Fruit fly (Drosophila melanogaster) whole organism, embryonic: ENCODE results near the gene morgue.

Experiments
- Bgb ChIP-seq: fragments of 200-800 bp; sonication (Bioruptor generic); IDR thresholded peaks from 2 replicates; pipeline ENCODE4 v1.3.6; 2022; ENCODE audit warnings: missing biosample characterization, missing genetic modification characterization; ENCODE audit not compliant: partially characterized antibody
- CG11398 ChIP-seq: fragments of 200-800 bp; sonication (Bioruptor generic); optimal IDR thresholded peaks from 2 replicates; lab custom pipeline; 2016; ENCODE audit warnings: missing biosample characterization, missing genetic modification characterization
- CG11504 ChIP-seq: fragments of 200-800 bp; sonication (Bioruptor generic); optimal IDR thresholded peaks from 3 replicates; lab custom pipeline; 2019; ENCODE audit warnings: missing biosample characterization, mild to moderate bottlenecking, missing genetic modification characterization, moderate library complexity
- CG12769 ChIP-seq: fragments of 200-800 bp; sonication (Bioruptor generic); optimal IDR thresholded peaks from 2 replicates; lab custom pipeline; 2019; ENCODE audit warnings: missing biosample characterization, mild to moderate bottlenecking, missing genetic modification characterization, moderate library complexity
- CG13287 ChIP-seq: fragments of 200-800 bp; sonication (Bioruptor generic); IDR thresholded peaks from 2 replicates; pipeline ENCODE4 v1.3.6; 2022; ENCODE audit warnings: missing biosample characterization, missing genetic modification characterization; ENCODE audit not compliant: partially characterized antibody
- CG14710 ChIP-seq: fragments of 200-800 bp; sonication (Bioruptor generic); optimal IDR thresholded peaks from 3 replicates; lab custom pipeline; 2019; ENCODE audit warnings: missing biosample characterization, mild to moderate bottlenecking, missing genetic modification characterization, moderate library complexity
- CG15011 ChIP-seq: fragments of 200-800 bp; sonication (Bioruptor generic); optimal IDR thresholded peaks from 3 replicates; lab custom pipeline; 2018; ENCODE audit warnings: missing biosample characterization, mild to moderate bottlenecking, missing genetic modification characterization
- CG17829 ChIP-seq: fragments of 200-800 bp; optimal IDR thresholded peaks from 2 replicates; lab custom pipeline; 2019; ENCODE audit warnings: missing biosample characterization, mild to moderate bottlenecking, missing genetic modification characterization, moderate library complexity
- CG2875 ChIP-seq: fragments of 200-800 bp; sonication (Bioruptor generic); optimal IDR thresholded peaks from 2 replicates; lab custom pipeline; 2017; ENCODE audit warnings: missing biosample characterization, mild to moderate bottlenecking, missing genetic modification characterization, missing genetic modification reagents
- CG34376 ChIP-seq: fragments of 200-800 bp; sonication (Bioruptor generic); optimal IDR thresholded peaks from 2 replicates; lab custom pipeline; 2018; ENCODE audit warnings: missing biosample characterization, mild to moderate bottlenecking, missing genetic modification characterization
- CG3726 ChIP-seq: fragments of 200-800 bp; sonication (Bioruptor generic); IDR thresholded peaks from 3 replicates; pipeline ENCODE4, ENCODE4 v1.3.6; 2022; ENCODE audit warnings: missing biosample characterization, missing genetic modification characterization
- CG3838 ChIP-seq: fragments of 200-800 bp; sonication (Bioruptor generic); optimal IDR thresholded peaks from 3 replicates; lab custom pipeline; 2016; ENCODE audit warnings: missing biosample characterization, missing genetic modification characterization
- CG4854 ChIP-seq: fragments of 200-800 bp; sonication (Bioruptor generic); optimal IDR thresholded peaks from 2 replicates; lab custom pipeline; 2016; ENCODE audit warnings: missing biosample characterization, missing genetic modification characterization, inconsistent platforms
- CG7745 ChIP-seq: fragments of 200-800 bp; sonication (Bioruptor generic); optimal IDR thresholded peaks from 2 replicates; lab custom pipeline; 2018; ENCODE audit warnings: missing biosample characterization, mild to moderate bottlenecking, missing genetic modification characterization, moderate library complexity
- CG8290 ChIP-seq, 3 experiments: fragments of 200-800 bp; sonication (Bioruptor generic); optimal IDR thresholded peaks; 2 replicates each; lab custom pipeline; 2016 to 2019; ENCODE audit warnings: missing biosample characterization in 3 of 3, missing genetic modification characterization in 3 of 3, mild to moderate bottlenecking in 2 of 3, moderate library complexity in 1 of 3
- CG9727 ChIP-seq: fragments of 200-800 bp; sonication (Bioruptor generic); optimal IDR thresholded peaks from 3 replicates; lab custom pipeline; 2017; ENCODE audit warnings: missing biosample characterization, mild to moderate bottlenecking, missing genetic modification characterization
- CG9817 ChIP-seq: fragments of 200-800 bp; sonication (Bioruptor generic); optimal IDR thresholded peaks from 2 replicates; lab custom pipeline; 2018; ENCODE audit warnings: missing biosample characterization, mild to moderate bottlenecking, missing genetic modification characterization, moderate library complexity
- CG9876 ChIP-seq: fragments of 200-800 bp; sonication (Bioruptor generic); optimal IDR thresholded peaks from 2 replicates; lab custom pipeline; 2016; ENCODE audit warnings: missing biosample characterization, missing genetic modification characterization
- CHES-1-like ChIP-seq: fragments of 200-800 bp; sonication (Bioruptor generic); optimal IDR thresholded peaks from 2 replicates; lab custom pipeline; 2016; ENCODE audit warnings: missing biosample characterization, missing genetic modification characterization
- Doc3 ChIP-seq: fragments of 200-800 bp; sonication (Bioruptor generic); IDR thresholded peaks from 3 replicates; pipeline ENCODE4 v1.3.6; 2022; ENCODE audit warnings: missing biosample characterization, missing genetic modification characterization; ENCODE audit not compliant: partially characterized antibody
- GATAe ChIP-seq: fragments of 200-800 bp; sonication (Bioruptor generic); conservative IDR thresholded peaks from 2 replicates; pipeline ENCODE4 v1.3.6; 2022; ENCODE audit warnings: missing biosample characterization, missing genetic modification characterization
- Gsc ChIP-seq: fragments of 200-800 bp; sonication (Bioruptor generic); IDR thresholded peaks from 2 replicates; pipeline ENCODE4 v1.3.6; 2022; ENCODE audit warnings: missing biosample characterization, missing genetic modification characterization
- Neu2 ChIP-seq: fragments of 200-800 bp; sonication (Bioruptor generic); optimal IDR thresholded peaks from 3 replicates; lab custom pipeline; 2016; ENCODE audit warnings: missing biosample characterization, missing genetic modification characterization, borderline replicate concordance
- Nf-YA ChIP-seq: fragments of 200-800 bp; sonication (Bioruptor generic); IDR thresholded peaks from 2 replicates; pipeline ENCODE4 v1.3.6; 2022; ENCODE audit warnings: missing biosample characterization, missing genetic modification characterization
- Scr ChIP-seq: fragments of 200-800 bp; sonication (Bioruptor generic); IDR thresholded peaks from 2 replicates; pipeline ENCODE4 v1.3.6; 2022; ENCODE audit warnings: missing biosample characterization, missing genetic modification characterization; ENCODE audit not compliant: partially characterized antibody
- Side ChIP-seq: fragments of 200-800 bp; sonication (Bioruptor generic); optimal IDR thresholded peaks from 2 replicates; lab custom pipeline; 2016; ENCODE audit warnings: missing biosample characterization, missing genetic modification characterization
- Sin3A ChIP-seq: fragments of >200 bp; optimal IDR thresholded peaks from 2 replicates; lab custom pipeline; 2018
- al ChIP-seq: fragments of 200-800 bp; sonication (Bioruptor generic); IDR thresholded peaks from 2 replicates; pipeline ENCODE4 v1.3.6; 2022; ENCODE audit warnings: missing biosample characterization, missing genetic modification characterization
- ap ChIP-seq: fragments of 200-800 bp; sonication (Bioruptor generic); IDR thresholded peaks from 2 replicates; pipeline ENCODE4 v1.3.6; 2022; ENCODE audit warnings: missing biosample characterization, missing genetic modification characterization
- ase ChIP-seq: fragments of 200-800 bp; sonication (Bioruptor generic); IDR thresholded peaks from 3 replicates; pipeline ENCODE4 v1.3.6; 2022; ENCODE audit warnings: missing biosample characterization, missing genetic modification characterization
- bbx ChIP-seq: fragments of 200-800 bp; sonication (Bioruptor generic); IDR thresholded peaks from 2 replicates; pipeline ENCODE4 v1.3.6; 2022; ENCODE audit warnings: missing biosample characterization, missing genetic modification characterization; ENCODE audit not compliant: partially characterized antibody
- btn ChIP-seq: fragments of 200-800 bp; sonication (Bioruptor generic); optimal IDR thresholded peaks from 2 replicates; lab custom pipeline; 2016; ENCODE audit warnings: missing biosample characterization, missing genetic modification characterization
- chm ChIP-seq: fragments of 200-800 bp; sonication (Bioruptor generic); IDR thresholded peaks from 2 replicates; pipeline ENCODE4 v1.3.6; 2022; ENCODE audit warnings: missing biosample characterization, missing genetic modification characterization
- corto ChIP-seq: fragments of 200-800 bp; sonication (Bioruptor generic); optimal IDR thresholded peaks from 2 replicates; lab custom pipeline; 2016; ENCODE audit warnings: missing biosample characterization, mild to moderate bottlenecking, missing genetic modification characterization, moderate library complexity
- danr ChIP-seq: fragments of 200-800 bp; sonication (Bioruptor generic); IDR thresholded peaks from 2 replicates; pipeline ENCODE4 v1.3.6; 2022; ENCODE audit warnings: missing biosample characterization, missing genetic modification characterization
- dysf ChIP-seq: fragments of 200-800 bp; sonication (Bioruptor generic); IDR thresholded peaks from 3 replicates; pipeline ENCODE4 v1.3.6; 2022; ENCODE audit warnings: missing biosample characterization, missing genetic modification characterization
- gem ChIP-seq: fragments of 200-800 bp; sonication (Bioruptor generic); optimal IDR thresholded peaks from 2 replicates; lab custom pipeline; 2019; ENCODE audit warnings: missing biosample characterization, mild to moderate bottlenecking, missing genetic modification characterization, moderate library complexity
- insv ChIP-seq, 2 experiments: fragments of 200-800 bp; sonication (Bioruptor generic); optimal IDR thresholded peaks; 3 replicates each; lab custom pipeline; 2016 to 2018; ENCODE audit warnings: missing biosample characterization in 2 of 2, missing genetic modification characterization in 2 of 2
- jumu ChIP-seq: fragments of 200-800 bp; sonication (Bioruptor generic); optimal IDR thresholded peaks from 3 replicates; lab custom pipeline; 2016; ENCODE audit warnings: missing biosample characterization, missing genetic modification characterization
- kay ChIP-seq: fragments of 200-800 bp; sonication (Bioruptor generic); optimal IDR thresholded peaks from 2 replicates; lab custom pipeline; 2016; ENCODE audit warnings: missing biosample characterization, missing genetic modification characterization
- lbe ChIP-seq: fragments of 200-800 bp; sonication (Bioruptor generic); optimal IDR thresholded peaks from 2 replicates; lab custom pipeline; 2016; ENCODE audit warnings: missing biosample characterization, mild to moderate bottlenecking, missing genetic modification characterization
- lmd ChIP-seq: fragments of 200-800 bp; sonication (Bioruptor generic); IDR thresholded peaks from 2 replicates; pipeline ENCODE4 v1.3.6; 2022; ENCODE audit warnings: missing biosample characterization, missing genetic modification characterization
- lola ChIP-seq, 3 experiments: fragments of >200 bp in 2 of 3; fragments of 200-800 bp in 1 of 3; sonication (Bioruptor generic) in 1 of 3; optimal IDR thresholded peaks; 2 replicates each; lab custom pipeline; 2017 to 2019; ENCODE audit warnings: missing biosample characterization in 3 of 3, missing genetic modification characterization in 3 of 3, mild to moderate bottlenecking in 1 of 3, moderate library complexity in 1 of 3
- luna ChIP-seq: fragments of 200-800 bp; sonication (Bioruptor generic); optimal IDR thresholded peaks from 2 replicates; lab custom pipeline; 2016; ENCODE audit warnings: missing biosample characterization, missing genetic modification characterization
- p53 ChIP-seq: fragments of 200-800 bp; sonication (Bioruptor generic); optimal IDR thresholded peaks from 2 replicates; lab custom pipeline; 2016; ENCODE audit warnings: missing biosample characterization, missing genetic modification characterization
- pb ChIP-seq: fragments of 200-800 bp; sonication (Bioruptor generic); optimal IDR thresholded peaks from 3 replicates; lab custom pipeline; 2016; ENCODE audit warnings: missing biosample characterization, missing genetic modification characterization
- peb ChIP-seq: fragments of 200-800 bp; sonication (Bioruptor generic); IDR thresholded peaks from 2 replicates; pipeline ENCODE4 v1.3.6; 2022; ENCODE audit warnings: missing biosample characterization, missing genetic modification characterization
- phol ChIP-seq: fragments of 200-800 bp; sonication (Bioruptor generic); optimal IDR thresholded peaks from 3 replicates; lab custom pipeline; 2018; ENCODE audit warnings: missing biosample characterization, mild to moderate bottlenecking, missing genetic modification characterization, moderate library complexity
- pzg ChIP-seq: fragments of 200-800 bp; sonication (Bioruptor generic); optimal IDR thresholded peaks from 3 replicates; lab custom pipeline; 2018; ENCODE audit warnings: missing biosample characterization, mild to moderate bottlenecking, missing genetic modification characterization, moderate library complexity
- shn ChIP-seq: fragments of 200-800 bp; sonication (Bioruptor generic); optimal IDR thresholded peaks from 3 replicates; lab custom pipeline; 2016; ENCODE audit warnings: missing biosample characterization, missing genetic modification characterization
- zen2 ChIP-seq: fragments of 200-800 bp; sonication (Bioruptor generic); IDR thresholded peaks from 3 replicates; pipeline ENCODE4 v1.3.6; 2022; ENCODE audit warnings: missing biosample characterization, missing genetic modification characterization; ENCODE audit not compliant: partially characterized antibody

Gene morgue

dm6 chr2L:4452798-4453197 lies 8.3 kb upstream of the morgue start, which contains the start of gene CG15439 (continued):
- TF ChIP-seq Scr (peak; percentile 76), p53 (no peak), CG8290 (GFP tag; optimal IDR thresholded peaks at IDR 0.05; lab: Kevin White, UChicago) (no peak), CG8290 (tag; optimal IDR thresholded peaks at IDR 0.05; lab: Kevin White, UChicago) (no peak), CG11504 (tag; lab: Kevin White, UChicago) (no peak), lmd (GFP tag; lab: Robert Waterston, UW) (no peak), pb (no peak), Neu2 (GFP tag; lab: Kevin White, UChicago) (no peak), CG3726 (GFP tag; lab: Robert Waterston, UW) (no peak), corto (GFP tag; lab: Kevin White, UChicago) (no peak), shn (GFP tag; lab: Kevin White, UChicago) (no peak), dysf (no peak), CG9876 (GFP tag; lab: Kevin White, UChicago) (no peak), danr (GFP tag; lab: Robert Waterston, UW) (no peak), luna (GFP tag; lab: Kevin White, UChicago) (no peak), zen2 (GFP tag; lab: Robert Waterston, UW) (peak; percentile 75), Sin3A (lab: Kevin White, UChicago) (no peak), CG13287 (peak; percentile 83), CG7745 (tag; lab: Kevin White, UChicago) (no peak), CG9817 (tag; lab: Kevin White, UChicago) (no peak), chm (no peak), CG11398 (GFP tag; lab: Kevin White, UChicago) (no peak), Doc3 (GFP tag; lab: Robert Waterston, UW) (peak; percentile 67), CG12769 (tag; lab: Kevin White, UChicago) (no peak), btn (GFP tag; lab: Kevin White, UChicago) (no peak), Gsc (GFP tag; lab: Robert Waterston, UW) (no peak), Side (GFP tag; lab: Kevin White, UChicago) (no peak), Nf-YA (GFP tag; lab: Robert Waterston, UW) (no peak), bbx (GFP tag; lab: Robert Waterston, UW) (peak; percentile 84), al (no peak), CHES-1-like (GFP tag; lab: Kevin White, UChicago) (no peak), CG9727 (GFP tag; lab: Kevin White, UChicago) (no peak), pzg (GFP tag; lab: Kevin White, UChicago) (peak; percentile 39), CG3838 (GFP tag; lab: Kevin White, UChicago) (no peak), CG14710 (peak; percentile 13), CG4854 (no peak), CG15011 (GFP tag; lab: Kevin White, UChicago) (no peak), GATAe (GFP tag; lab: Robert Waterston, UW) (no peak), kay (GFP tag; lab: Kevin White, UChicago) (no peak), CG34376 (GFP tag; lab: Kevin White, UChicago) (no peak), insv (GFP tag; optimal IDR thresholded peaks at IDR 0.05; lab: Kevin White, UChicago) (no peak), CG2875 (GFP tag; lab: Kevin White, UChicago) (no peak), CG17829 (tag; lab: Kevin White, UChicago) (no peak), ase (no peak), jumu (GFP tag; lab: Kevin White, UChicago) (no peak), phol (peak; percentile 17), peb (GFP tag; lab: Robert Waterston, UW) (no peak), gem (tag; lab: Kevin White, UChicago) (no peak), Bgb (GFP tag; lab: Robert Waterston, UW) (peak; percentile 72), lbe (GFP tag; lab: Kevin White, UChicago) (no peak), ap (GFP tag; lab: Robert Waterston, UW) (no peak), lola (GFP tag; optimal IDR thresholded peaks at IDR 0.05; lab: Kevin White, UChicago) (no peak)
